Fruit fly (Drosophila melanogaster): ENCODE results near the gene Raf.

The Raf gene

DNA sequence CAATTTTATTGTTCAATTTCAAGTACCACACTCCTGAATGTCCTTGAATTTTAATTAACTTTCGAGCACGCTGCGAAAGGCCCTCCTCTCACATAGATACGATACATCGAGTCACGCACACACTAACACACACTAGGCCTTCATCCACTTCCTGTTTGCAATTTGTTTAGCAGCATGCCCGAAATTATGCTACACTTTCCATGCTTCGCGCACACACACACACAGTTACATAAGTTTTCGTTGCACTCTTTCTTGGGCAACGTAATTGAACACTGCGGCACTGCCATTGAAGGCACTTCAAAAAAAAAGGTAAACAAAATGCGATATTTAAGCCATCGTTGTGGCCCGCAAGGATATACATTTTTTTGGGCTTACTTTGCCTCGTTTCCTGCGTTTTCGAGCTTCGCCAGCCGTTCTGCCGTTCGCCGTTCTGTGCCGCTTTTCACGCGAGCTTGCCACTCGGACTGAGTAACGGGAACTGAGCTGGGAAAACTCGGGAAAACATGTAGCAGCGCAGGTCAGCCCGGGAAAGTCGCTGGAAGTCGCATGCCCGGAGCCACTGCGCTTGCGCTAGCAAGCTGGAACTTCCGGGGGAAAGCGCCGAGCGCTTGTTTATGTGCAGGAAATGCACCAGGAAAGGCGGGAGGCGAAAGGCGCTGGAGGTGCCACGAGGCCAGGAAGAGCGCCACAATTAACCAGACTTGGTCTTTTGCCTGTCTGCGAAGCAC lies 88.0 kb downstream of the Raf start:
- TF ChIP-seq stwl (tag; optimal IDR thresholded peaks at IDR 0.05) (peak; percentile 42), CG9727 (GFP tag; optimal IDR thresholded peaks at IDR 0.05) (peak; percentile 9), Ets65A (GFP tag) (peak; percentile 29), CG15601 (tag; optimal IDR thresholded peaks at IDR 0.05) (peak; percentile 64), ewg (GFP tag; optimal IDR thresholded peaks at IDR 0.05) (peak; percentile 95), sens (GFP tag) (peak; percentile 25), az2 (GFP tag; optimal IDR thresholded peaks at IDR 0.05) (no peak), CG1792 (GFP tag; optimal IDR thresholded peaks at IDR 0.05) (no peak), CG9437 (GFP tag; optimal IDR thresholded peaks at IDR 0.05) (peak; percentile 90), CTCF (GFP tag; optimal IDR thresholded peaks at IDR 0.05) (peak; percentile 20), HLHmδ (GFP tag; optimal IDR thresholded peaks at IDR 0.05) (peak; percentile 71), CG14050 (GFP tag; IDR thresholded peaks at IDR 0.05) (no peak), Kr (GFP tag; optimal IDR thresholded peaks at IDR 0.05) (no peak), CG8944 (GFP tag; optimal IDR thresholded peaks at IDR 0.05) (no peak), zen (tag; optimal IDR thresholded peaks at IDR 0.05) (peak; percentile 41), Med (GFP tag) (peak; percentile 69), BEAF-32 (GFP tag; optimal IDR thresholded peaks at IDR 0.05) (peak; percentile 14), Pdp1 (GFP tag; optimal IDR thresholded peaks at IDR 0.05) (peak in 1 of 2 experiments; percentile 66), Opbp (GFP tag; IDR thresholded peaks at IDR 0.05; ENCODE audit: partially characterized antibody) (0 out of 3 replicates have a peak, but pooled peaks have one; percentile 16), Hmr (GFP tag; optimal IDR thresholded peaks at IDR 0.05) (peak; percentile 32), Ets97D (GFP tag; optimal IDR thresholded peaks at IDR 0.05) (peak; percentile 70), Deaf1 (tag; optimal IDR thresholded peaks at IDR 0.05) (peak; percentile 37), CG6813 (GFP tag; optimal IDR thresholded peaks at IDR 0.05) (peak; percentile 30), cg (GFP tag; optimal IDR thresholded peaks at IDR 0.05) (peak; percentile 74), CG13894 (tag; optimal IDR thresholded peaks at IDR 0.05) (no peak), Jarid2 (GFP tag; optimal IDR thresholded peaks at IDR 0.05) (peak; percentile 36), fd102C (GFP tag; optimal IDR thresholded peaks at IDR 0.05) (peak; percentile 53)

dm6 chrX:2387579-2388362 lies 92.5 kb downstream of the Raf start, which contains the start of gene PsGEF:
Gene PsGEF (minus strand): TSS chrX:2387664.
- TF ChIP-seq Kr (GFP tag; optimal IDR thresholded peaks at IDR 0.05) (peak; percentile 37), grn (GFP tag; optimal IDR thresholded peaks at IDR 0.05) (peak; percentile 34), sens (GFP tag) (peak; percentile 83), Trl (optimal IDR thresholded peaks at IDR 0.05) (peak in 1 of 2 experiments; percentile 73), Trl (GFP tag; optimal IDR thresholded peaks at IDR 0.05) (no peak), CG7745 (tag; optimal IDR thresholded peaks at IDR 0.05) (peak; percentile 24), ewg (GFP tag; optimal IDR thresholded peaks at IDR 0.05) (peak; percentile 16), kay (GFP tag; optimal IDR thresholded peaks at IDR 0.05) (no peak), CG6254 (GFP tag; optimal IDR thresholded peaks at IDR 0.05) (peak; percentile 18), CkIIα-i1 (GFP tag; IDR thresholded peaks at IDR 0.05) (no peak), CG30431 (GFP tag; optimal IDR thresholded peaks at IDR 0.05) (no peak), Mes4 (GFP tag; optimal IDR thresholded peaks at IDR 0.05) (no peak), sd (tag; optimal IDR thresholded peaks at IDR 0.05) (no peak), Ada2b (GFP tag; IDR thresholded peaks at IDR 0.05) (no peak), nerfin-1 (tag; optimal IDR thresholded peaks at IDR 0.05) (peak; percentile 83), Doc2 (GFP tag; IDR thresholded peaks at IDR 0.05) (no peak), CG14014 (GFP tag; IDR thresholded peaks at IDR 0.05) (no peak), tx (GFP tag; optimal IDR thresholded peaks at IDR 0.05) (no peak), Jarid2 (GFP tag; optimal IDR thresholded peaks at IDR 0.05) (peak; percentile 43), Pdp1 (GFP tag; optimal IDR thresholded peaks at IDR 0.05) (no peak), CG6813 (GFP tag; optimal IDR thresholded peaks at IDR 0.05) (peak; percentile 0), CG2116 (GFP tag; optimal IDR thresholded peaks at IDR 0.05) (no peak), CG33557 (GFP tag; optimal IDR thresholded peaks at IDR 0.05) (peak; percentile 15), twi (tag; optimal IDR thresholded peaks at IDR 0.05) (no peak), ssp (GFP tag; IDR thresholded peaks at IDR 0.05) (no peak), Nf-YB (GFP tag; optimal IDR thresholded peaks at IDR 0.05) (peak; percentile 9)
